Worm (Caenorhabditis elegans) whole organism, L2 larva: ENCODE measurements around the gene fbxa-82.

Experiments
- C34F6.9 ChIP-seq: fragments of 150-350 bp; optimal IDR thresholded peaks from 2 replicates; lab custom pipeline; 2014; ENCODE audit warnings: missing biosample characterization, missing genetic modification characterization
- F13H6.1 ChIP-seq: sonication (generic microtip); optimal IDR thresholded peaks from 2 replicates; lab custom pipeline; 2016; ENCODE audit warnings: missing genetic modification characterization, missing compliant biosample characterization
- R02D3.7 ChIP-seq: fragments of 150-350 bp; optimal IDR thresholded peaks from 2 replicates; lab custom pipeline; 2014; ENCODE audit warnings: missing biosample characterization, missing genetic modification characterization
- Y55F3AM.14 ChIP-seq: fragments of 200-800 bp; sonication (Bioruptor generic); optimal IDR thresholded peaks from 2 replicates; lab custom pipeline; 2018; ENCODE audit warnings: mild to moderate bottlenecking, missing genetic modification characterization, missing compliant biosample characterization
- ZK546.5 ChIP-seq: sonication (generic microtip); optimal IDR thresholded peaks from 2 replicates; lab custom pipeline; 2017; ENCODE audit warnings: missing biosample characterization, missing genetic modification characterization
- alr-1 ChIP-seq: fragments of 150-350 bp; optimal IDR thresholded peaks from 2 replicates; lab custom pipeline; 2014; ENCODE audit warnings: missing biosample characterization, missing genetic modification characterization
- aly-2 ChIP-seq: fragments of 150-350 bp; optimal IDR thresholded peaks from 2 replicates; lab custom pipeline; 2014; ENCODE audit warnings: missing biosample characterization, missing genetic modification characterization
- ama-1 ChIP-seq: fragments of 150-350 bp; optimal IDR thresholded peaks from 2 replicates; lab custom pipeline; 2018; ENCODE audit warnings: inconsistent platforms
- ceh-16 ChIP-seq: fragments of 150-350 bp; optimal IDR thresholded peaks from 2 replicates; lab custom pipeline; 2014; ENCODE audit warnings: missing biosample characterization, missing genetic modification characterization
- egl-27 ChIP-seq: sonication (generic microtip); optimal IDR thresholded peaks from 3 replicates; lab custom pipeline; 2017; ENCODE audit warnings: missing biosample characterization, missing genetic modification reagents, missing genetic modification characterization
- elt-1 ChIP-seq: fragments of 150-350 bp; optimal IDR thresholded peaks from 2 replicates; lab custom pipeline; 2014; ENCODE audit warnings: missing biosample characterization, missing genetic modification characterization
- elt-3 ChIP-seq: sonication (generic microtip); optimal IDR thresholded peaks from 2 replicates; lab custom pipeline; 2017; ENCODE audit warnings: missing biosample characterization, missing genetic modification characterization
- fos-1 ChIP-seq: fragments of 150-350 bp; optimal IDR thresholded peaks from 2 replicates; lab custom pipeline; 2014; ENCODE audit warnings: missing biosample characterization, missing genetic modification characterization
- gmeb-1 ChIP-seq: fragments of 150-350 bp; optimal IDR thresholded peaks from 2 replicates; lab custom pipeline; 2014; ENCODE audit warnings: missing biosample characterization, missing genetic modification characterization
- lin-11 ChIP-seq: fragments of 150-350 bp; sonication (generic microtip); optimal IDR thresholded peaks from 2 replicates; lab custom pipeline; 2014; ENCODE audit warnings: missing biosample characterization, missing genetic modification characterization, inconsistent platforms, mixed read lengths
- lin-13 ChIP-seq: fragments of 150-350 bp; optimal IDR thresholded peaks from 2 replicates; lab custom pipeline; 2014; ENCODE audit warnings: missing biosample characterization, missing genetic modification reagents, missing genetic modification characterization
- lin-39 ChIP-seq: fragments of 150-350 bp; optimal IDR thresholded peaks from 2 replicates; lab custom pipeline; 2014; ENCODE audit warnings: missing biosample characterization, missing genetic modification reagents, missing genetic modification characterization
- lsy-2 ChIP-seq, 2 experiments: fragments of 150-350 bp in 1 of 2; sonication (generic microtip) in 1 of 2; optimal IDR thresholded peaks; 2 replicates each; lab custom pipeline; 2014 to 2017; ENCODE audit warnings: missing biosample characterization in 2 of 2, missing genetic modification characterization in 2 of 2
- mab-5 ChIP-seq: fragments of 150-350 bp; optimal IDR thresholded peaks from 2 replicates; lab custom pipeline; 2014; ENCODE audit warnings: missing biosample characterization, missing genetic modification characterization
- mbf-1 ChIP-seq: sonication (generic microtip); optimal IDR thresholded peaks from 2 replicates; lab custom pipeline; 2017; ENCODE audit warnings: missing biosample characterization, missing genetic modification characterization
- nhr-10 ChIP-seq: sonication (generic microtip); optimal IDR thresholded peaks from 2 replicates; lab custom pipeline; 2017; ENCODE audit warnings: missing biosample characterization, missing genetic modification characterization
- nhr-12 ChIP-seq: fragments of 150-350 bp; optimal IDR thresholded peaks from 2 replicates; lab custom pipeline; 2014; ENCODE audit warnings: missing biosample characterization, missing genetic modification characterization
- nhr-129 ChIP-seq: fragments of 150-350 bp; optimal IDR thresholded peaks from 2 replicates; lab custom pipeline; 2014; ENCODE audit warnings: missing biosample characterization, missing genetic modification characterization
- nhr-23 ChIP-seq: fragments of 150-350 bp; optimal IDR thresholded peaks from 2 replicates; lab custom pipeline; 2014; ENCODE audit warnings: missing biosample characterization, missing genetic modification reagents, missing genetic modification characterization
- nhr-237 ChIP-seq: fragments of 150-350 bp; optimal IDR thresholded peaks from 2 replicates; lab custom pipeline; 2014; ENCODE audit warnings: missing biosample characterization, missing genetic modification characterization
- nhr-6 ChIP-seq: fragments of 150-350 bp; optimal IDR thresholded peaks from 2 replicates; lab custom pipeline; 2014; ENCODE audit warnings: missing biosample characterization, missing genetic modification characterization
- nhr-77 ChIP-seq: fragments of 150-350 bp; optimal IDR thresholded peaks from 2 replicates; lab custom pipeline; 2014; ENCODE audit warnings: missing biosample characterization, missing genetic modification characterization
- peb-1 ChIP-seq: fragments of 150-350 bp; optimal IDR thresholded peaks from 2 replicates; lab custom pipeline; 2014; ENCODE audit warnings: missing biosample characterization, missing genetic modification characterization
- skn-1 ChIP-seq: sonication (generic microtip); optimal IDR thresholded peaks from 2 replicates; lab custom pipeline; 2017; ENCODE audit warnings: missing biosample characterization, missing genetic modification characterization
- sma-3 ChIP-seq: sonication (generic microtip); optimal IDR thresholded peaks from 2 replicates; lab custom pipeline; 2016; ENCODE audit warnings: missing genetic modification reagents, missing genetic modification characterization, missing compliant biosample characterization
- sma-9 ChIP-seq, 2 experiments: fragments of 150-350 bp in 1 of 2; sonication (generic microtip) in 1 of 2; optimal IDR thresholded peaks; 2 replicates each; lab custom pipeline; 2014 to 2016; ENCODE audit warnings: missing genetic modification characterization in 2 of 2, mild to moderate bottlenecking in 1 of 2, missing biosample characterization in 1 of 2, missing compliant biosample characterization in 1 of 2, missing genetic modification reagents in 1 of 2, moderate library complexity in 1 of 2
- snpc-4 ChIP-seq: fragments of 150-350 bp; optimal IDR thresholded peaks from 2 replicates; lab custom pipeline; 2014; ENCODE audit warnings: missing biosample characterization, missing genetic modification characterization
- unc-55 ChIP-seq: fragments of 150-350 bp; sonication (generic microtip); optimal IDR thresholded peaks from 3 replicates; lab custom pipeline; 2014; ENCODE audit warnings: missing biosample characterization, missing genetic modification reagents, missing genetic modification characterization
- unc-62 ChIP-seq: fragments of 150-350 bp; optimal IDR thresholded peaks from 2 replicates; lab custom pipeline; 2014; ENCODE audit warnings: missing biosample characterization, missing genetic modification reagents, missing genetic modification characterization
- zag-1 ChIP-seq: fragments of 150-350 bp; optimal IDR thresholded peaks from 2 replicates; lab custom pipeline; 2014; ENCODE audit warnings: missing biosample characterization, missing genetic modification characterization
- ztf-1 ChIP-seq: fragments of 200-800 bp; sonication (Bioruptor generic); conservative IDR thresholded peaks from 2 replicates; pipeline ENCODE4 v1.3.6; 2022; ENCODE audit warnings: missing genetic modification characterization, missing compliant biosample characterization

Gene fbxa-82

DNA sequence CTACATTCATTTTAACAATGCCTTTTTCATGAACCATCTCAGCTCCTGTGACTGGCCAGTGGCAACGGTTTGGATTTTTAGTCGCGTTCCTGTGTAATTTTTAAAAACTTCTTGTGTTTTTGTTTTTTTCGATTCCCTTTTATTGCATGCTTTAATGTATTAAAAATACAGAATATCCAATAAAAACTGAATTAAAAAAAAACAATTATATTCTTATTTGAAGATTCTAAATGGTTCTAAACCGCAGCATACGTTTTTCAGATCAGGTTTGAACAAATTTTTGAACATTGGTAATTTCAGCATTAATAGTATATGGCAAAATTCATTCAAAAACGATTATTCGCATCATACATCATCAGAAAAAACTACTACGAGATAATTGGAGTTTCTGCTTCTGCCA lies 16.0 kb upstream of the fbxa-82 start, which contains the start of gene dnj-3:
Gene dnj-3, plus strand, starts transcription at position 301 of the 400 bp plus-strand sequence.
- TF ChIP-seq sma-9 (GFP tag; optimal IDR thresholded peaks at IDR 0.05; lab: Kevin White, UChicago) = no peak
- no peak for TF ChIP-seq sma-9 (tag; optimal IDR thresholded peaks at IDR 0.05; lab: Kevin White, UChicago)
- no peak for TF ChIP-seq elt-1
- no peak for TF ChIP-seq nhr-129 (tag; lab: Kevin White, UChicago)
- TF ChIP-seq nhr-12 (tag; lab: Kevin White, UChicago) = no peak
- no peak for TF ChIP-seq lin-11 (tag; lab: Kevin White, UChicago)
- TF ChIP-seq aly-2 (tag; lab: Kevin White, UChicago) = no peak
- TF ChIP-seq nhr-6 = no peak
- TF ChIP-seq fos-1 (tag; lab: Kevin White, UChicago) = no peak
- TF ChIP-seq lin-39 (tag; lab: Kevin White, UChicago) = no peak
- no peak for TF ChIP-seq zag-1 (tag; lab: Kevin White, UChicago)
- TF ChIP-seq Y55F3AM.14 = no peak
- TF ChIP-seq nhr-10 (tag; lab: Kevin White, UChicago) = no peak
- no peak for TF ChIP-seq nhr-237 (tag; lab: Kevin White, UChicago)

- TF ChIP-seq mab-5 (no peak), nhr-237 (tag; lab: Kevin White, UChicago) (no peak), nhr-23 (tag; lab: Kevin White, UChicago) (no peak), peb-1 (no peak), nhr-77 (tag; lab: Kevin White, UChicago) (no peak), ZK546.5 (tag; lab: Kevin White, UChicago) (no peak), ztf-1 (GFP tag; lab: Robert Waterston, UW) (no peak), elt-3 (tag; lab: Kevin White, UChicago) (no peak), sma-3 (no peak), nhr-129 (tag; lab: Kevin White, UChicago) (no peak), nhr-12 (tag; lab: Kevin White, UChicago) (no peak)
- TF ChIP-seq, all 48 proteins: peak for 0
These were observed 14.8 kb upstream of the fbxa-82 start, which contains the start of gene C25D7.10 for ce11 chrV:15067165-15067564. TSS of gene C25D7.10 (plus strand) at chrV:15067465.

DNA sequence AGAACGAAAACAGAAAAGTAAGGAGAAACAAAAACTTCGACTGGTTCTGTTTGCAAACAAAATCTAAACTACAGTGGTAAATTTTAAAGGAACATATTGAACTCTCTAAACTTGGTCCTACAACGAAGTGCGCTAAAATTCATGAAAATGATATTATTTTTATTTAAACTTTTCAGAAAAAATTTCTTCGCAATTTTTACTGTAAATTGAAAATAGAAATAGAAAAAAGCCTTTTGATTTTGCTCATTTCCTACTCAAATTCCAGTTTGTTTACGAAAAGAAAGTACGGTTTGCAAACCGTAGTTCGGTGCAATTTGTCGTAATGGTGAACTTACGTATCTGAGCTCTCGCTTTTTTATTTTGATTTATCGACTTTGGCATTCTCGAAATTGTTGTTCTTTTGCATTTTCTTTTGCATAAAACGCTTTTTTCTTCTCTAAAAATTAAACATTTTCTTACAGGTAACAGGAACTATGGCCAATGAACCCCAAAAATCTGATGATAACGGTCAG lies 13.6 kb upstream of the fbxa-82 start, which contains the start of gene otub-1:
Gene otub-1, plus strand, starts transcription at position 462 of the 512 bp plus-strand sequence.
- TF ChIP-seq lsy-2 (tag; optimal IDR thresholded peaks at IDR 0.05; lab: Kevin White, UChicago) = no peak
- no peak for TF ChIP-seq egl-27
- TF ChIP-seq mbf-1 (tag; lab: Kevin White, UChicago) = no peak
- TF ChIP-seq ceh-16 (tag; lab: Kevin White, UChicago) = no peak
- no peak for TF ChIP-seq R02D3.7 (tag; lab: Kevin White, UChicago)
- TF ChIP-seq ama-1 (lab: Kevin White, UChicago) = no peak
- no peak for TF ChIP-seq alr-1 (tag; lab: Kevin White, UChicago)
- TF ChIP-seq snpc-4 (tag; lab: Kevin White, UChicago) = no peak
- TF ChIP-seq lin-11 (tag; lab: Kevin White, UChicago) = no peak

DNA sequence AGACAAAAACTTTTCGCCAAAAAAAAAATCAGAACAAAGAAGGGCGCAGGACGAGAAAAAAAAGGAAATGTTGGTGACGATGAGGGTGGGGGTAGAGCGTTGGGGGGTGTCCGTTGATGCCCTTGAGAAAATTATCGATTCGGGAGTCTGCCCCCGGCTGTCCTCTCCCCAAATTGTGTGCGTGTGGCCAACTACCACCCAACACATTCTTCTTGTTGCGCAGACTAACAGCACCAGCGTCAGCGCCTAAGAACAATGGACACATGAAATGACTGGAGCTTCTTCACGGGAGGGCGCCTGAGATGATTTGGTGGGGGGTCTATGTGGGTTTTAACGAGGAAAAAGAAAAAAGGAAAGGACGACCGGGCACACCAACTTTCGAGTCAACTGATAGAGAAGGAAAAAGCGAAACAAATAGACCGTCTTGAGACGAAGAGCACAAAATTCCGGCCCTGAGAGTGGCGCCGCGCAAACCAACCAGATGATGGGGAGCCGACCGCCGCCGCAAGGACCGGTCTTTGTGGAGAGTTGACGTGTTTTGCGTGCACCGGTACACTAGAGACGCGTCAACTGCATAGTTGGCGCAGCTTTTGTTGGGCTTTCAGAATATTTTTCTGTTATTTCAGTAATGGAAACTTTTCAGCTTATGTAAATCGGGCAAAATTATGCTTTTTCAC lies 12.9 kb upstream of the fbxa-82 start, which contains the start of gene C25D7.9:
Gene C25D7.9, plus strand, starts transcription at position 68 of the 677 bp plus-strand sequence.
- TF ChIP-seq F13H6.1 (tag; lab: Kevin White, UChicago) (peak; percentile 9), ZK546.5 (tag; lab: Kevin White, UChicago) (no peak), gmeb-1 (tag; lab: Kevin White, UChicago) (peak; percentile 10), unc-55 (GFP tag; lab: Kevin White, UChicago) (peak; percentile 59), lsy-2 (tag; optimal IDR thresholded peaks at IDR 0.05; lab: Kevin White, UChicago) (peak in 1 of 2 experiments; percentile 13), alr-1 (tag; lab: Kevin White, UChicago) (no peak), nhr-10 (tag; lab: Kevin White, UChicago) (no peak), zag-1 (tag; lab: Kevin White, UChicago) (peak; percentile 51), snpc-4 (tag; lab: Kevin White, UChicago) (no peak), mab-5 (no peak), nhr-129 (tag; lab: Kevin White, UChicago) (peak; percentile 23), unc-62 (GFP tag; lab: Kevin White, UChicago) (no peak), skn-1 (tag; lab: Kevin White, UChicago) (no peak), mbf-1 (tag; lab: Kevin White, UChicago) (no peak), lin-13 (GFP tag; lab: Kevin White, UChicago) (peak; percentile 36), C34F6.9 (tag; lab: Kevin White, UChicago) (peak; percentile 29)
